Fruit fly (Drosophila melanogaster): ENCODE results near the gene Setd3.
A peak's percentile ranks its signal among the peaks of the same experiment; 100 is the strongest.

Gene Setd3

DNA sequence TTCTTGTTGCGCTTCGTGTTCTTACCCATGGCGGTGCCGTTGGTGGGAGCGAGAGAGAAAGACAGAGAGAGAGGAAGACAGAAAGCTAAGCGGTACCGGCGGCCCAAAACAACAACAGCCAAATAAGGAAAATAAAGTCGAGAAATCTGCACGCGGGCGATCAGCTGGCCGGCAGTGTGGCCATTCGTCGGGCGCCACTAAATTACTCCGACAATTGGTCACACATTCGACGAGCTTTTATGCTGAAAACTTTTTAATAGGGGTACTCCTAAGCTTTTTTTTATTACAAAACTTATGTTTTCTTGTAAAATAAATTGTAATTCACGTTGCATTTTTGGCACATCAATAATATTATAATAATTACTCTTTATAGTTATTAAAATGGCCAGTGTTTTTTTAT lies at the start of gene Setd3 (continued):
- no peak for TF ChIP-seq Pdp1 (GFP tag; optimal IDR thresholded peaks at IDR 0.05)
- TF ChIP-seq CG7745 (tag; optimal IDR thresholded peaks at IDR 0.05) = no peak
- no peak for TF ChIP-seq Fer2 (tag; optimal IDR thresholded peaks at IDR 0.05)
- no peak for TF ChIP-seq gsb (GFP tag; IDR thresholded peaks at IDR 0.05)
- peak; percentile 56 for TF ChIP-seq CG9797 (GFP tag; optimal IDR thresholded peaks at IDR 0.05)
- TF ChIP-seq CG13424 (tag; optimal IDR thresholded peaks at IDR 0.05) = peak; percentile 35
- no peak for TF ChIP-seq Hr39 (optimal IDR thresholded peaks at IDR 0.05)
- peak; percentile 16 for TF ChIP-seq CTCF (GFP tag; optimal IDR thresholded peaks at IDR 0.05)
- TF ChIP-seq Adf1 (GFP tag; IDR thresholded peaks at IDR 0.05) = no peak
- TF ChIP-seq Gug (GFP tag; IDR thresholded peaks at IDR 0.05) = no peak
- TF ChIP-seq wdn (GFP tag; IDR thresholded peaks at IDR 0.05) = no peak
- TF ChIP-seq H2.0 (GFP tag; IDR thresholded peaks at IDR 0.05) = no peak
- TF ChIP-seq ase (GFP tag; IDR thresholded peaks at IDR 0.05) = no peak
- TF ChIP-seq zfh2 (GFP tag; optimal IDR thresholded peaks at IDR 0.05) = no peak
- TF ChIP-seq CG2202 (tag; optimal IDR thresholded peaks at IDR 0.05) = no peak
- TF ChIP-seq sc (optimal IDR thresholded peaks at IDR 0.05) = no peak
- no peak for TF ChIP-seq sc (GFP tag; optimal IDR thresholded peaks at IDR 0.05)
- TF ChIP-seq CG4820 (GFP tag; optimal IDR thresholded peaks at IDR 0.05) = no peak
- no peak for TF ChIP-seq Gsc (GFP tag; IDR thresholded peaks at IDR 0.05)
- TF ChIP-seq gem (tag; optimal IDR thresholded peaks at IDR 0.05) = no peak
- TF ChIP-seq CoRest (tag; optimal IDR thresholded peaks at IDR 0.05) = peak; percentile 17
- TF ChIP-seq zf30C (GFP tag; optimal IDR thresholded peaks at IDR 0.05) = no peak
- no peak for TF ChIP-seq CG6689 (GFP tag; IDR thresholded peaks at IDR 0.05)
- TF ChIP-seq salm (tag; optimal IDR thresholded peaks at IDR 0.05) = no peak
- TF ChIP-seq mld (GFP tag; IDR thresholded peaks at IDR 0.05; ENCODE audit: partially characterized antibody) = no peak
- no peak for TF ChIP-seq unc-4 (GFP tag; IDR thresholded peaks at IDR 0.05; ENCODE audit: partially characterized antibody)
- TF ChIP-seq CG7556 (GFP tag; optimal IDR thresholded peaks at IDR 0.05) = no peak
- TF ChIP-seq CG12104 (GFP tag; optimal IDR thresholded peaks at IDR 0.05) = no peak
- TF ChIP-seq CG31224 (GFP tag; IDR thresholded peaks at IDR 0.05) = no peak
- no peak for TF ChIP-seq sim (GFP tag; IDR thresholded peaks at IDR 0.05)
- no peak for TF ChIP-seq CG16815 (GFP tag; optimal IDR thresholded peaks at IDR 0.05)

DNA sequence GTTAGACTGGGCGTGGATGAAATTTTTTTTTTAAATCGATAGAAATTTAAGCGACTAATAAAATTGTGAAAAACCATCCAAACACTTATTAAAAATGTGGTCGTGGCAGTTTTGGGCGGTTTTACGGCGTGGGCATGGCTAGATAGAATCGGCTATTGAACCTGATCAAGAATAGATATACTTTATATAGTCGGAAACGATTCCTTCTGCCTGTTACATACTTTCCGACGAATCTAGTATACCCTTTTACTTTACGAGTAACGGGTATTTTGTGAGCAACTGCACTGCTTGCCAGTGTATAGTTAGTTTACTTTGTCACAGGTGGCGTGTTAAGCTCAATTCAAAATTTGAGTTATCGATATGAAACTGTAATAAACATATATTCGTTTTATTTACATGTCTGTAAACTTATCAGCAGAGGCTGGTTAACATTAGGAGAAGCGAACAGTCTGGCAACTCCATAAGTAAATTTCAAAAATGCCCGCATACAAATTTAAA lies 46.4 kb upstream of the Setd3 start:
- TF ChIP-seq CHES-1-like (GFP tag; optimal IDR thresholded peaks at IDR 0.05) (no peak), BEAF-32 (GFP tag; optimal IDR thresholded peaks at IDR 0.05) (peak; percentile 73), CG30403 (GFP tag; optimal IDR thresholded peaks at IDR 0.05) (peak; percentile 52), Ada2b (GFP tag; IDR thresholded peaks at IDR 0.05) (peak; percentile 25), CG11696 (GFP tag; IDR thresholded peaks at IDR 0.05) (no peak), slbo (GFP tag; IDR thresholded peaks at IDR 0.05) (peak; percentile 65), CG12391 (tag; optimal IDR thresholded peaks at IDR 0.05) (peak; percentile 35), CG10979 (tag; optimal IDR thresholded peaks at IDR 0.05) (peak; percentile 26), unpg (GFP tag; optimal IDR thresholded peaks at IDR 0.05) (peak; percentile 30), Nf-YA (GFP tag; IDR thresholded peaks at IDR 0.05) (peak; percentile 35; the same call in 1 of the 2 replicates), CG10209 (GFP tag; optimal IDR thresholded peaks at IDR 0.05) (peak; percentile 14), Doc3 (GFP tag; IDR thresholded peaks at IDR 0.05; ENCODE audit: partially characterized antibody) (peak; percentile 42; the same call in 1 of the 3 replicates), sens (GFP tag) (peak; percentile 93), CG11085 (GFP tag; IDR thresholded peaks at IDR 0.05) (peak; percentile 46; the same call in 1 of the 2 replicates), CG2875 (GFP tag; optimal IDR thresholded peaks at IDR 0.05) (peak; percentile 28), CG15269 (tag; optimal IDR thresholded peaks at IDR 0.05) (peak; percentile 47), vvl (GFP tag; IDR thresholded peaks at IDR 0.05) (peak; percentile 74), CG17328 (GFP tag; IDR thresholded peaks at IDR 0.05) (no peak), CG6791 (GFP tag; IDR thresholded peaks at IDR 0.05; ENCODE audit: partially characterized antibody) (peak; percentile 69), grn (GFP tag; optimal IDR thresholded peaks at IDR 0.05) (no peak), H15 (GFP tag; IDR thresholded peaks at IDR 0.05) (0 out of 3 replicates have a peak, but pooled peaks have one; percentile 8), rib (GFP tag; IDR thresholded peaks at IDR 0.05) (peak; percentile 52; the same call in 1 of the 2 replicates), CG9876 (GFP tag; optimal IDR thresholded peaks at IDR 0.05) (no peak)
